Fruit fly (Drosophila melanogaster) whole organism, prepupa: ENCODE results near the gene CG13392.

Experiments used
- CG10669 ChIP-seq: fragments of 200-800 bp; sonication (Bioruptor generic); optimal IDR thresholded peaks from 3 replicates; lab custom pipeline; 2018; ENCODE audit warnings: missing biosample characterization, mild to moderate bottlenecking, missing genetic modification characterization, moderate library complexity
- CG11902 ChIP-seq: fragments of 200-800 bp; sonication (Bioruptor generic); optimal IDR thresholded peaks from 3 replicates; lab custom pipeline; 2016; ENCODE audit warnings: missing biosample characterization, missing genetic modification characterization
- CG1621 ChIP-seq: fragments of 200-800 bp; sonication (Bioruptor generic); optimal IDR thresholded peaks from 3 replicates; lab custom pipeline; 2018; ENCODE audit warnings: missing biosample characterization, mild to moderate bottlenecking, missing genetic modification characterization
- CG31627 ChIP-seq: fragments of 200-800 bp; sonication (Bioruptor generic); optimal IDR thresholded peaks from 3 replicates; lab custom pipeline; 2016; ENCODE audit warnings: missing biosample characterization, missing genetic modification characterization
- CG4318 ChIP-seq: fragments of 200-800 bp; sonication (Bioruptor generic); optimal IDR thresholded peaks from 3 replicates; lab custom pipeline; 2017; ENCODE audit warnings: missing biosample characterization, mild to moderate bottlenecking, missing genetic modification characterization
- CG6276 ChIP-seq: fragments of 200-800 bp; sonication (Bioruptor generic); optimal IDR thresholded peaks from 2 replicates; lab custom pipeline; 2017; ENCODE audit warnings: missing biosample characterization, mild to moderate bottlenecking, missing genetic modification characterization
- CG6792 ChIP-seq: fragments of 200-800 bp; sonication (Bioruptor generic); optimal IDR thresholded peaks from 3 replicates; lab custom pipeline; 2016; ENCODE audit warnings: missing biosample characterization, missing genetic modification characterization
- CG6808 ChIP-seq: fragments of 200-800 bp; sonication (Bioruptor generic); optimal IDR thresholded peaks from 3 replicates; lab custom pipeline; 2017; ENCODE audit warnings: missing biosample characterization, missing genetic modification characterization, mild to moderate bottlenecking, moderate library complexity, missing genetic modification reagents
- CG6854 ChIP-seq: fragments of 200-800 bp; sonication (Bioruptor generic); optimal IDR thresholded peaks from 2 replicates; lab custom pipeline; 2017; ENCODE audit warnings: missing biosample characterization, mild to moderate bottlenecking, missing genetic modification characterization
- CG8119 ChIP-seq: fragments of 200-800 bp; sonication (Bioruptor generic); IDR thresholded peaks from 3 replicates; pipeline ENCODE4 v1.3.6; 2022; ENCODE audit warnings: missing biosample characterization, missing genetic modification characterization
- CG8319 ChIP-seq: fragments of 200-800 bp; sonication (Bioruptor generic); optimal IDR thresholded peaks from 3 replicates; lab custom pipeline; 2016; ENCODE audit warnings: missing biosample characterization, missing genetic modification characterization
- CG8632 ChIP-seq: fragments of 200-800 bp; sonication (Bioruptor generic); optimal IDR thresholded peaks from 3 replicates; lab custom pipeline; 2016; ENCODE audit warnings: missing biosample characterization, missing genetic modification characterization
- CG9139 ChIP-seq: fragments of 200-800 bp; sonication (Bioruptor generic); optimal IDR thresholded peaks from 3 replicates; lab custom pipeline; 2017; ENCODE audit warnings: missing biosample characterization, mild to moderate bottlenecking, missing genetic modification characterization
- Eip78C ChIP-seq: fragments of 200-800 bp; sonication (Bioruptor generic); peaks from one replicate; lab custom pipeline; 2016; ENCODE audit warnings: missing biosample characterization, missing genetic modification characterization
- Eip93F ChIP-seq: fragments of 200-800 bp; sonication (Bioruptor generic); optimal IDR thresholded peaks from 2 replicates; lab custom pipeline; 2016; ENCODE audit warnings: missing biosample characterization, mild to moderate bottlenecking, missing genetic modification characterization
- Ets96B ChIP-seq: fragments of 200-800 bp; optimal IDR thresholded peaks from 2 replicates; lab custom pipeline; 2019; ENCODE audit warnings: missing biosample characterization, mild to moderate bottlenecking, missing genetic modification characterization, moderate library complexity
- Hr38 ChIP-seq: sonication (Bioruptor generic); optimal IDR thresholded peaks from 2 replicates; lab custom pipeline; 2016; ENCODE audit warnings: missing biosample characterization, missing genetic modification characterization
- Lpt ChIP-seq: fragments of 200-800 bp; sonication (Bioruptor generic); optimal IDR thresholded peaks from 3 replicates; lab custom pipeline; 2016; ENCODE audit warnings: missing biosample characterization, missing genetic modification characterization
- Met ChIP-seq: fragments of 200-800 bp; sonication (Bioruptor generic); optimal IDR thresholded peaks from 3 replicates; lab custom pipeline; 2016; ENCODE audit warnings: missing biosample characterization, missing genetic modification characterization
- OdsH ChIP-seq: fragments of 200-800 bp; sonication (Bioruptor generic); optimal IDR thresholded peaks from 3 replicates; lab custom pipeline; 2016; ENCODE audit warnings: missing biosample characterization, missing genetic modification characterization
- Smox ChIP-seq: fragments of 200-800 bp; sonication (Bioruptor generic); optimal IDR thresholded peaks from 3 replicates; lab custom pipeline; 2016; ENCODE audit warnings: missing biosample characterization, missing genetic modification characterization
- Sox102F ChIP-seq: fragments of 200-800 bp; sonication (Bioruptor generic); optimal IDR thresholded peaks from 2 replicates; lab custom pipeline; 2016; ENCODE audit warnings: missing biosample characterization, mild to moderate bottlenecking, missing genetic modification characterization
- acj6 ChIP-seq: fragments of 200-800 bp; sonication (Bioruptor generic); optimal IDR thresholded peaks from 3 replicates; lab custom pipeline; 2016; ENCODE audit warnings: missing biosample characterization, missing genetic modification characterization
- cyc ChIP-seq: fragments of 200-800 bp; sonication (Bioruptor generic); optimal IDR thresholded peaks from 3 replicates; lab custom pipeline; 2016; ENCODE audit warnings: missing biosample characterization, missing genetic modification characterization
- dsx ChIP-seq: fragments of 200-800 bp; optimal IDR thresholded peaks from 3 replicates; lab custom pipeline; 2019; ENCODE audit warnings: missing biosample characterization, mild to moderate bottlenecking, missing genetic modification characterization, moderate library complexity; ENCODE audit not compliant: poor library complexity, severe bottlenecking
- fd59A ChIP-seq: fragments of 200-800 bp; sonication (Bioruptor generic); optimal IDR thresholded peaks from 2 replicates; lab custom pipeline; 2017; ENCODE audit warnings: missing biosample characterization, mild to moderate bottlenecking, missing genetic modification characterization, missing genetic modification reagents
- fd85E ChIP-seq: fragments of 200-800 bp; sonication (Bioruptor generic); optimal IDR thresholded peaks from 3 replicates; lab custom pipeline; 2016; ENCODE audit warnings: missing biosample characterization, missing genetic modification characterization
- fkh ChIP-seq: fragments of 200-800 bp; sonication (Bioruptor generic); optimal IDR thresholded peaks from 3 replicates; lab custom pipeline; 2017; ENCODE audit warnings: missing biosample characterization, mild to moderate bottlenecking, missing genetic modification characterization, moderate library complexity
- net ChIP-seq: fragments of 200-800 bp; sonication (Bioruptor generic); optimal IDR thresholded peaks from 3 replicates; lab custom pipeline; 2016; ENCODE audit warnings: missing biosample characterization, missing genetic modification characterization
- salr ChIP-seq, 2 experiments: fragments of 200-800 bp; sonication (Bioruptor generic); optimal IDR thresholded peaks; 3 replicates each; lab custom pipeline; 2016 to 2018; ENCODE audit warnings: missing biosample characterization in 2 of 2, missing genetic modification characterization in 2 of 2, mild to moderate bottlenecking in 1 of 2
- spab ChIP-seq: fragments of 200-800 bp; sonication (Bioruptor generic); optimal IDR thresholded peaks from 2 replicates; lab custom pipeline; 2017; ENCODE audit warnings: missing biosample characterization, mild to moderate bottlenecking, missing genetic modification characterization, missing genetic modification reagents
- svp ChIP-seq: fragments of 200-800 bp; sonication (Bioruptor generic); peaks from one replicate; lab custom pipeline; 2016; ENCODE audit warnings: missing biosample characterization, missing genetic modification characterization
- topi ChIP-seq: fragments of 200-800 bp; sonication (Bioruptor generic); optimal IDR thresholded peaks from 3 replicates; lab custom pipeline; 2016; ENCODE audit warnings: missing biosample characterization, missing genetic modification characterization
- vri ChIP-seq: fragments of 200-800 bp; sonication (Bioruptor generic); optimal IDR thresholded peaks from 3 replicates; lab custom pipeline; 2016; ENCODE audit warnings: missing biosample characterization, mild to moderate bottlenecking, missing genetic modification characterization

The CG13392 gene

DNA sequence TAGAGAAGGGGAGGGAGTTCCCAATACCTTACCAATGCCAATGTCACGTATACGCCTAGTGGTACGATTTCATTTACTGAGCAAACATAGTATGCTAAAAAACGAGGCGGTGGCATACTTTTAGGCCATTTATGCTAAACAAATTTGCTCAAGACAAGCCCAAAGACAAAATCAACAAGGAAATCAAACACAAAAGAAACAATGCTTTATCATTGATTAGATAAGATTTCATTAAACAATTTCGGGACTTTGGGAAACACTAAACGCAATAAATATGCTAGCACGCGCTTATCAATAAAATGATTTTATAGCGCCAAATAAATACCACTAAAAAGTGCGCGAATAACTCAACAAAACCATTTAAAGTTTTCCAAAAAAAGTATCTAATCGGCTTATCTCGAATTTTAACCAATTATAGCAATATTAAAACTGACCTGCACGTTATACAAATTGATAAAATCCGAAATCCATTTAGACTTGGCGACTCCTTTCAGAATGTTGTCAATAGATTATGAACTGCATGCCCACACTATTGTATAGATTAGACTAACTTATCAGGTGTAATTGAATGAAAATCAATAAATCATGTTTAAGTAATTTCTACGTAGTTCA is 31.9 kb downstream of the CG13392 start:
- TF ChIP-seq CG8632 (GFP tag; lab: Kevin White, UChicago) (no peak), CG4318 (GFP tag; lab: Kevin White, UChicago) (no peak), topi (GFP tag; lab: Kevin White, UChicago) (no peak), acj6 (GFP tag; lab: Kevin White, UChicago) (no peak), vri (GFP tag; lab: Kevin White, UChicago) (peak; percentile 28), fkh (peak; percentile 74)

DNA sequence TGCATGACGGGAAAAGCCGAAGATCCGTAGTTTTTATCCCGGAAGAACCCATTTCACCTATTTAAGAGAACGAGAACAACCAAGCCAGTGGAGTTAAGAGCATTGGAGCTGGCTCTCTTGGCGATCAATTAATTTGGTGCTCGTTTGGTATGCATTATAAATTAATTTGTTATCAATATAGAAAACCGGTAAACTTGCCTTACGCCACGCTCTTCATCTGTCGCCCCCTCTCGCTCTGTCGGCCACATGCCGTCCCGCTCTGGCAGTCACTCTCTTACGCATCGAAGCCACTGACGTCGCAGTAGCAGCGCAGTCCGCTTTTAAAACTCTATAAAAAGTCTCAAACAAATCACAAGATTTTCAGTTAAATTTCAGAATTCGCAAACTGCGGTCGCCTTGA is 36.3 kb downstream of the CG13392 start, which contains the start of gene CG7778:
Gene CG7778, plus strand, starts transcription at position 361 of the 400 bp plus-strand sequence.
- TF ChIP-seq CG11902 (GFP tag; lab: Kevin White, UChicago), result no peak
- TF ChIP-seq Eip78C (GFP tag; lab: Kevin White, UChicago), result peak; percentile 0

DNA sequence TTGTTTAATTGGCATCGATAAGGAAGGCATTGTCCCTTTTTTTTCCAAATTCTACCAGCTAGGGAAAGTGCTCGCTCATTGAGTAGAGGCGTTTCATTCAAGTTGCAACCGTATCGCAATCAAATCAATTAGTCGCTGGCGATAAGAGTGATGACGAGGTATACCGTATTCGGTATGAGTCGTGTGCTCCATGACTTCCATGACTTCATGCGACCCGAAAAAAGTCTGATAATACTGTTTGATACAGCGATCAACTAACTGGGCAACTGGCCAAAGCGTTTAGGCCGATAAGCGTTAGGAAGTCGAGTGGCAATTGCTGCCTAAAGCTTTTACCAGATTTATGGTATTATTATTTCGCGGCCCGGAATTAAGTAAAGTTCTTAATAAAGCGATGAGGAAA is 38.1 kb downstream of the CG13392 start:
- no peak for TF ChIP-seq Lpt (GFP tag; lab: Kevin White, UChicago)
- peak; percentile 84 for TF ChIP-seq svp (GFP tag; lab: Kevin White, UChicago)
- peak; percentile 70 for TF ChIP-seq vri (GFP tag; lab: Kevin White, UChicago)

DNA sequence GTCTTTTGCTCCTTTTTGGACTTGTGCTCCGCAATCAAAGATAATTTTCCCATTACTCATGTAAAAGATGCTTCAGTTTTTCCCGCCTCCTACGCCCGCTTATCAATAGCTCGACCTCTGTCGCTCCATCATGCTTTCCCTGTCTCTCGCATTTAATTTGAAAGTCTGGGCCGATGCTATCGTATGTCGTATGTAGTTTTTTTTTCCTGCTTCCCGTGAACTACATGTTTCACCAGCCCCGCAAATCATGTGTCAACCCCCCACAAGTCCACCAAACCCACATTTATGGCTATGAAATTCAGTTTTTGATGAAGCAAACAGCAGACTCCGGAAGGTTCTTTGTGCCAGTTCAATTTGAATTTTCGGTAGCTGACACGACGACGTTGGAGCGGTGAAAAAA is 40.2 kb downstream of the CG13392 start, which contains the start of gene CG14273:
Gene CG14273, plus strand, starts transcription at position 301 of the 400 bp plus-strand sequence.
- TF ChIP-seq cyc (GFP tag; lab: Kevin White, UChicago) (no peak), CG1621 (tag; lab: Kevin White, UChicago) (no peak), CG6808 (GFP tag; lab: Kevin White, UChicago) (no peak), Smox (GFP tag; lab: Kevin White, UChicago) (no peak), OdsH (no peak), CG9139 (GFP tag; lab: Kevin White, UChicago) (no peak), Ets96B (tag; lab: Kevin White, UChicago) (no peak), fd85E (GFP tag; lab: Kevin White, UChicago) (no peak)

DNA sequence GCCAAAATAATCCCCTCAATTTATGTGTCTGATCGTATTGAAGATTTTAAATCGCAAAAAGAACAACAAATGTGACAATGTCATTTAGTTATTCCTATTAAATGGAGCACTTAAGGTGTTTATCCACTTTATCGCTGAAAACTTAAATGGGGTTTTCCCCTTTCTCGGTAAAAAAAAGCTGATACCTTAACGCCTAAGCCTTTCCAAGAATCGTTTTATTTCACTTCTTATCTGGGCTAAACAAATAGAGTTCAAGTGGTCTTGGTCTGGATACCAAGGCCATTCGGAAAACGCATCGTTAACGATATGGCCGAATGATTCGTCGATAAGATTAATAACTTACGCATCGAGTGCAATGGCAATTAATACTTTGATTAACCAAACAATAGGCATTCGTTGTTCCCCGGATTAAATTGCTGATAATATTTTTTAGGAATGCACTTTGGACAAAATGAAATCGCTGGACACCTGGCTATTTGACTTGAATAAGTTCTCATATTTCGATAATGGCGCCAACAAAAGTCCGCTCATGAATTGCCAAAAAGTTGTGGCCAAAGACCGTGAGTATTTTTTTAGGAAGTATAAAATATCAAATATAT is 42.8 kb downstream of the CG13392 start:
- TF ChIP-seq Smox (GFP tag; lab: Kevin White, UChicago) (no peak), Lpt (GFP tag; lab: Kevin White, UChicago) (no peak), CG6854 (GFP tag; lab: Kevin White, UChicago) (no peak), CG6792 (GFP tag; lab: Kevin White, UChicago) (no peak), CG1621 (tag; lab: Kevin White, UChicago) (no peak), OdsH (no peak), spab (GFP tag; lab: Kevin White, UChicago) (no peak), Eip93F (GFP tag; lab: Kevin White, UChicago) (no peak), dsx (GFP tag; lab: Kevin White, UChicago) (no peak), Met (GFP tag; lab: Kevin White, UChicago) (no peak)

DNA sequence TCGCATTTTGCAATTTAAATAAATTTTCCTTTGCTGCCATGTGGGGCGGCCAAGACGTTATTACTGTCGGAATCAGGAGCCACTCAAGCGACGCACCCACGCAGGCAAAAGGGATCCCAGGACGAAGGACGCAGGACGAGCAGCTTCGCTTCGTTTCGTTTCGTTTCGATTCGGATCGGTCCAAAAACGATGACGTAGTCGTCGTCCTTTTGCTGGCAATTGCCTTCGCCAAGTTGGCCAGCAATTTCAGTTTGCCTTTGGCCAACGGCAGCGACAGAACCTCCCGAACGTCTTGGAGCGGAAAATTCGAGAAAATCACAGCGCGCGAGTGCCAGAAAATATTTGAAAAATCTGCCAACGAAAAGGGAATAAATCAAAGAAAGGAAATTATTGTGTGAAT is 44.6 kb downstream of the CG13392 start, which contains the start of gene witty:
Gene witty, plus strand, starts transcription at position 249 of the 400 bp plus-strand sequence.
- no peak for TF ChIP-seq CG8319
- no peak for TF ChIP-seq CG6808 (GFP tag; lab: Kevin White, UChicago)
- TF ChIP-seq CG11902 (GFP tag; lab: Kevin White, UChicago), result no peak
- TF ChIP-seq Hr38 (GFP tag; lab: Kevin White, UChicago), result no peak
- no peak for TF ChIP-seq Smox (GFP tag; lab: Kevin White, UChicago)
- TF ChIP-seq fd59A (GFP tag; lab: Kevin White, UChicago), result no peak
- no peak for TF ChIP-seq CG8119 (GFP tag; lab: Robert Waterston, UW)
- TF ChIP-seq CG6276 (GFP tag; lab: Kevin White, UChicago), result no peak
- no peak for TF ChIP-seq CG10669 (GFP tag; lab: Kevin White, UChicago)
- no peak for TF ChIP-seq topi (GFP tag; lab: Kevin White, UChicago)
- no peak for TF ChIP-seq Eip78C (GFP tag; lab: Kevin White, UChicago)
- no peak for TF ChIP-seq fd85E (GFP tag; lab: Kevin White, UChicago)
- TF ChIP-seq net, result no peak
- TF ChIP-seq Sox102F, result no peak
- TF ChIP-seq CG31627 (GFP tag; lab: Kevin White, UChicago), result no peak
- TF ChIP-seq fkh, result no peak
- no peak for TF ChIP-seq salr (GFP tag; optimal IDR thresholded peaks at IDR 0.05; lab: Kevin White, UChicago)
- no peak for TF ChIP-seq spab (GFP tag; lab: Kevin White, UChicago)
